Worm (Caenorhabditis elegans): ENCODE data around the gene Y48C3A.12.

DNA sequence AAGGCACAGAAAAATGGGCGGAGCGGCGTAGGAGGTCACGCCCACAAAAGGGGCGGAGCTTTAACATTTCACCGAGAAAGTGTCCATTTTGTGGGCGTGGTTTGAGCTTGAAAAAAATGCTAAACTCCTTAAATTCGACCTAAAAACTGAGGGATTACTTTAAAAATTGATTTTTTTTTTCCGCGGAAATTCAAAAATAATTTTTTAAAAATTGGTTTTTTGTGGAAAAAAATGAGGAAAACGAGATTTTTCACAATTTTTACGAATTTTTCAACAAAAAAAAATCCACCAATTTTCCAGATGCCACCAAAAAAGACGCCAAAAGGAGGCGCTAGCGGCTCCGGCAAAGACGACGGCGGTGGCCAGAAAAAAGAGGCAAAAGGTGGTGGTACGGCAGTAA lies 26.5 kb downstream of the Y48C3A.12 start, which contains the start of gene pinn-4:
- TF ChIP-seq ets-4 (tag; optimal IDR thresholded peaks at IDR 0.05) (no peak), lin-11 (tag; optimal IDR thresholded peaks at IDR 0.05) (no peak), ama-1 (optimal IDR thresholded peaks at IDR 0.05) (no peak), ceh-6 (GFP tag; optimal IDR thresholded peaks at IDR 0.05) (no peak), nhr-11 (tag; optimal IDR thresholded peaks at IDR 0.05) (no peak), unc-86 (tag; optimal IDR thresholded peaks at IDR 0.05) (no peak)
